Worm (Caenorhabditis elegans): ENCODE measurements around the gene lin-52.

lin-52 gene

ce11 chrIII:9867780-9868503 lies 43.4 kb upstream of the lin-52 start, which contains the start of gene dhhc-4 (continued):
- TF ChIP-seq che-1 (tag; optimal IDR thresholded peaks at IDR 0.05) (no peak), ceh-31 (tag; optimal IDR thresholded peaks at IDR 0.05) (peak; percentile 90), ceh-34 (tag; optimal IDR thresholded peaks at IDR 0.05) (peak; percentile 19), ets-4 (tag; optimal IDR thresholded peaks at IDR 0.05) (peak; percentile 91), elt-4 (tag; optimal IDR thresholded peaks at IDR 0.05) (no peak), hlh-15 (tag; optimal IDR thresholded peaks at IDR 0.05) (no peak), pha-4 (tag; optimal IDR thresholded peaks at IDR 0.05) (no peak), sdc-2 (tag; optimal IDR thresholded peaks at IDR 0.05) (no peak), hlh-6 (tag; optimal IDR thresholded peaks at IDR 0.05) (peak; percentile 13), hlh-8 (tag; optimal IDR thresholded peaks at IDR 0.05) (peak; percentile 81), rnt-1 (tag; optimal IDR thresholded peaks at IDR 0.05) (peak; percentile 10), unc-3 (GFP tag; conservative IDR thresholded peaks at IDR 0.05) (no peak), unc-3 (tag; optimal IDR thresholded peaks at IDR 0.05) (no peak), hlh-30 (tag; optimal IDR thresholded peaks at IDR 0.05; ENCODE audit: insufficient read depth) (no peak), K09A11.1 (tag; optimal IDR thresholded peaks at IDR 0.05; ENCODE audit: insufficient read depth) (no peak), mec-3 (tag; optimal IDR thresholded peaks at IDR 0.05; ENCODE audit: borderline replicate concordance) (no peak), C38D4.7 (GFP tag; optimal IDR thresholded peaks at IDR 0.05) (no peak), K02D7.2 (tag; optimal IDR thresholded peaks at IDR 0.05) (no peak), ceh-22 (tag; optimal IDR thresholded peaks at IDR 0.05) (no peak), F13H6.1 (tag; optimal IDR thresholded peaks at IDR 0.05) (no peak), sox-4 (tag; optimal IDR thresholded peaks at IDR 0.05) (no peak), dmd-4 (tag; optimal IDR thresholded peaks at IDR 0.05; ENCODE audit: borderline replicate concordance) (no peak), lin-11 (tag; optimal IDR thresholded peaks at IDR 0.05) (no peak), Y22D7AL.16 (tag; optimal IDR thresholded peaks at IDR 0.05) (no peak), lim-6 (tag; optimal IDR thresholded peaks at IDR 0.05) (no peak), ztf-16 (tag; optimal IDR thresholded peaks at IDR 0.05) (no peak), hlh-13 (GFP tag; optimal IDR thresholded peaks at IDR 0.05) (no peak), ceh-9 (tag; optimal IDR thresholded peaks at IDR 0.05) (no peak), ceh-6 (GFP tag; optimal IDR thresholded peaks at IDR 0.05) (no peak), pha-2 (tag; optimal IDR thresholded peaks at IDR 0.05) (peak; percentile 11), pqm-1 (tag; optimal IDR thresholded peaks at IDR 0.05) (no peak), unc-55 (GFP tag; optimal IDR thresholded peaks at IDR 0.05) (peak; percentile 3), unc-86 (tag; optimal IDR thresholded peaks at IDR 0.05) (peak; percentile 58)

ce11 chrIII:9867352-9867751 lies 42.8 kb upstream of the lin-52 start:
- TF ChIP-seq pha-2 (tag; optimal IDR thresholded peaks at IDR 0.05) (no peak), unc-42 (tag; optimal IDR thresholded peaks at IDR 0.05) (peak; percentile 94), ceh-48 (tag; optimal IDR thresholded peaks at IDR 0.05) (no peak)

DNA sequence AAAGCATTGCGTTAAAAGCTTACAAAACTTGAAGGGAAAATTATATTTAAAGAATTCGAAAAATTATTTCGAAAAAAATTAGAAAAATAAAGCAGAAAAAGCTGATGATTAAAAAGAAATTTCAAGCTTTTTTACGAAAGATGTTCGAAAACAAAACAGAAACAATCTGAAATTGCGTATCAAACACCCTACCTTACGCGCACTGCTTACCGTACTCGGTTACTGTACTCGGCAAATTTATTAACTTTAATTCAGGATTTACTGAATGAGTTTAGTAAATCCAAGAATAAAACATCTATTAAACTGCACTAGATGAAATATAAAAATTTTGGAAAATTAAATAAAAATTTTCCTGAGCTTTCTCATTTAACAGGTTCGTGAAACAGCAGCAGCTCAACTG lies 37.9 kb upstream of the lin-52 start:
- no peak for TF ChIP-seq unc-55 (GFP tag; optimal IDR thresholded peaks at IDR 0.05)
- TF ChIP-seq unc-3 (GFP tag; conservative IDR thresholded peaks at IDR 0.05): no peak
- TF ChIP-seq unc-3 (tag; optimal IDR thresholded peaks at IDR 0.05): no peak
- no peak for TF ChIP-seq pqm-1 (tag; optimal IDR thresholded peaks at IDR 0.05)
- TF ChIP-seq sdc-2 (tag; optimal IDR thresholded peaks at IDR 0.05): no peak
- no peak for TF ChIP-seq K09A11.1 (tag; optimal IDR thresholded peaks at IDR 0.05; ENCODE audit: insufficient read depth)
- no peak for TF ChIP-seq pag-3 (tag; optimal IDR thresholded peaks at IDR 0.05; ENCODE audit: borderline replicate concordance)
- no peak for TF ChIP-seq dve-1 (tag; optimal IDR thresholded peaks at IDR 0.05)
- TF ChIP-seq madf-2 (tag; optimal IDR thresholded peaks at IDR 0.05): no peak
- TF ChIP-seq zip-5 (tag; optimal IDR thresholded peaks at IDR 0.05): no peak
- TF ChIP-seq hlh-30 (tag; optimal IDR thresholded peaks at IDR 0.05; ENCODE audit: insufficient read depth): no peak

All from whole organism, late embryonic.